Fruit fly (Drosophila melanogaster): ENCODE measurements around the gene noc.

Gene noc

DNA sequence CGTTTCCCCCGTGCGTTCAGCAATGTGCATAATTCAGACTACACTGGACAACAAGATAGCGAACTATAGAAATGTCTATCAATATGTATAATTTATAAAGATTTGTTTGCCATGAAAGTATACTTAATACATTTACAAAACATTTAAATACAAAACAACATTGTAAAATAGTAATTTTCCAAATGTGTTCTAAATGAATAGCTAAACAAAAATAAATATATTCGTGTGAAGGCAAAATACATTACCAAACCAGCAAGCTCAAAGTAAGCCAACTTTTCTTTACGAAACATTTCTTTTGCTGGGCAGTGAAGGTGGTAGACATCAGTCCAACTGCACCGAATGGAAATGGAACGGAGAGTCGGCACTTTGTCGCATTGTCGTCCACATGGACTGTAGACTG lies 15.7 kb upstream of the noc start (continued):
- no peak for TF ChIP-seq tup (GFP tag; optimal IDR thresholded peaks at IDR 0.05)
- no peak for TF ChIP-seq Bgb (GFP tag; IDR thresholded peaks at IDR 0.05; ENCODE audit: partially characterized antibody)
- TF ChIP-seq br (optimal IDR thresholded peaks at IDR 0.05): no peak
- TF ChIP-seq CG8281 (tag; optimal IDR thresholded peaks at IDR 0.05): peak; percentile 49
- peak; percentile 65 for TF ChIP-seq CG18599 (GFP tag; optimal IDR thresholded peaks at IDR 0.05)
- TF ChIP-seq stc (GFP tag; IDR thresholded peaks at IDR 0.05): peak; percentile 18; the same call in 1 of the 2 replicates
- TF ChIP-seq CG11723 (GFP tag; optimal IDR thresholded peaks at IDR 0.05): no peak
- no peak for TF ChIP-seq Mes4 (GFP tag; optimal IDR thresholded peaks at IDR 0.05)
- TF ChIP-seq CG9876 (GFP tag; optimal IDR thresholded peaks at IDR 0.05): no peak
- TF ChIP-seq hkb (optimal IDR thresholded peaks at IDR 0.05): no peak
- no peak for TF ChIP-seq hkb (GFP tag; IDR thresholded peaks at IDR 0.05)
- peak; percentile 42 for TF ChIP-seq Spps (tag; optimal IDR thresholded peaks at IDR 0.05)
- TF ChIP-seq CG1832 (GFP tag; optimal IDR thresholded peaks at IDR 0.05): no peak
- no peak for TF ChIP-seq CG18011 (GFP tag; optimal IDR thresholded peaks at IDR 0.05)
- TF ChIP-seq CG7271 (tag; optimal IDR thresholded peaks at IDR 0.05): no peak
- no peak for TF ChIP-seq hbn (GFP tag; IDR thresholded peaks at IDR 0.05; ENCODE audit: partially characterized antibody)
- TF ChIP-seq CG9609 (GFP tag; optimal IDR thresholded peaks at IDR 0.05): no peak
- TF ChIP-seq sob (GFP tag; IDR thresholded peaks at IDR 0.05): no peak
- TF ChIP-seq kay (GFP tag; optimal IDR thresholded peaks at IDR 0.05): peak; percentile 6
- TF ChIP-seq stwl (tag; optimal IDR thresholded peaks at IDR 0.05): no peak
- no peak for TF ChIP-seq slp2 (GFP tag; optimal IDR thresholded peaks at IDR 0.05)
- no peak for TF ChIP-seq sr (GFP tag; IDR thresholded peaks at IDR 0.05)
- no peak for TF ChIP-seq sna (GFP tag; IDR thresholded peaks at IDR 0.05; ENCODE audit: partially characterized antibody)
- no peak for TF ChIP-seq HLH3B (GFP tag; IDR thresholded peaks at IDR 0.05)
- no peak for TF ChIP-seq CG34376 (GFP tag; optimal IDR thresholded peaks at IDR 0.05)
- no peak for TF ChIP-seq Adf1 (GFP tag; IDR thresholded peaks at IDR 0.05)
- no peak for TF ChIP-seq ERR (GFP tag; optimal IDR thresholded peaks at IDR 0.05)
- TF ChIP-seq luna (GFP tag; optimal IDR thresholded peaks at IDR 0.05): no peak
- no peak for TF ChIP-seq shn (GFP tag; optimal IDR thresholded peaks at IDR 0.05)
- TF ChIP-seq CG7786 (GFP tag; optimal IDR thresholded peaks at IDR 0.05): no peak
- TF ChIP-seq CG33213 (GFP tag; optimal IDR thresholded peaks at IDR 0.05): no peak
- no peak for TF ChIP-seq CG12104 (GFP tag; optimal IDR thresholded peaks at IDR 0.05)
- no peak for TF ChIP-seq Dref (GFP tag; IDR thresholded peaks at IDR 0.05)
- no peak for TF ChIP-seq CG13123 (GFP tag; optimal IDR thresholded peaks at IDR 0.05)
- peak; percentile 38 for TF ChIP-seq Hr3 (GFP tag; optimal IDR thresholded peaks at IDR 0.05)
- peak; percentile 35; the same call in 1 of the 2 replicates for TF ChIP-seq CG32532 (GFP tag; IDR thresholded peaks at IDR 0.05)
- TF ChIP-seq kni (GFP tag; optimal IDR thresholded peaks at IDR 0.05): peak; percentile 35
- no peak for TF ChIP-seq Side (GFP tag; optimal IDR thresholded peaks at IDR 0.05)
- no peak for TF ChIP-seq CG15514 (GFP tag; optimal IDR thresholded peaks at IDR 0.05)
- TF ChIP-seq CG4424 (GFP tag; optimal IDR thresholded peaks at IDR 0.05): peak; percentile 61
- TF ChIP-seq Optix (GFP tag; IDR thresholded peaks at IDR 0.05): no peak
- TF ChIP-seq CG1647 (GFP tag; optimal IDR thresholded peaks at IDR 0.05): no peak
- TF ChIP-seq ash1 (GFP tag; optimal IDR thresholded peaks at IDR 0.05): no peak
- 0 out of 2 replicates have a peak, but pooled peaks have one; percentile 5 for TF ChIP-seq CG11085 (GFP tag; IDR thresholded peaks at IDR 0.05)
- peak; percentile 84 for TF ChIP-seq CG18262 (tag; optimal IDR thresholded peaks at IDR 0.05)
- TF ChIP-seq lov (optimal IDR thresholded peaks at IDR 0.05): no peak
- 0 out of 3 replicates have a peak, but pooled peaks have one; percentile 10 for TF ChIP-seq lov (GFP tag; IDR thresholded peaks at IDR 0.05)
- TF ChIP-seq HmgD (GFP tag; optimal IDR thresholded peaks at IDR 0.05): no peak
- no peak for TF ChIP-seq CG2875 (GFP tag; optimal IDR thresholded peaks at IDR 0.05)
- TF ChIP-seq CG7372 (GFP tag; IDR thresholded peaks at IDR 0.05): no peak
- peak; percentile 45 for TF ChIP-seq CG17385 (GFP tag; optimal IDR thresholded peaks at IDR 0.05)
- 0 out of 3 replicates have a peak, but pooled peaks have one; percentile 12 for TF ChIP-seq CG34422 (GFP tag; IDR thresholded peaks at IDR 0.05)
- TF ChIP-seq CG5245 (GFP tag; optimal IDR thresholded peaks at IDR 0.05): no peak

Measured in whole organism, embryonic.